Fruit fly (Drosophila melanogaster): Measurements from ENCODE around the gene mRpL49.
A peak's percentile ranks its signal among the peaks of the same experiment; 100 is the strongest.

The mRpL49 gene

DNA sequence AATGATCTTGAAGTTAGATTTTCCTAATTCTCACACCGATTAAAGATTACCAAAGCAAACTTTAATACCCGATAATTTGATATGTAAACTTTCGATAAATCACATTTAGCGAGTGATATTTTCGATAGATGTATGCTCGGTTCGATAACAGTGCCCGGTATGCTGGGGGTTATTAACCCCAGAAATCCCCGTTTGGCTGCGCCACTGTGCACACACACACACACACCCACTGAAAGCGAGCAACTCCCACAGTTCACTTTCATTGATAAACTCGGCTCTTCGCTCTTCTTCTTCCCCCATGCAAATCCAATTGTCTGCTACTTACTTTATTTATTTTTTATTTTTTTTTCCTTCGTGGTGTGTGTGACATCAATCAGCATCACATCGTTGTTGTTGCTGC, 10.5 kb upstream of the mRpL49 start (continued):
- TF ChIP-seq CG16779 (tag; optimal IDR thresholded peaks at IDR 0.05): no peak
- TF ChIP-seq acj6 (GFP tag; optimal IDR thresholded peaks at IDR 0.05): no peak
- TF ChIP-seq CG3919 (GFP tag; optimal IDR thresholded peaks at IDR 0.05): no peak
- TF ChIP-seq CG6792 (GFP tag; optimal IDR thresholded peaks at IDR 0.05): no peak
- TF ChIP-seq dac (GFP tag; optimal IDR thresholded peaks at IDR 0.05): no peak
- peak; percentile 31 for TF ChIP-seq Gug (GFP tag; IDR thresholded peaks at IDR 0.05)
- TF ChIP-seq Lpt (GFP tag; optimal IDR thresholded peaks at IDR 0.05): no peak
- TF ChIP-seq CG34406 (GFP tag; optimal IDR thresholded peaks at IDR 0.05): peak; percentile 3
- TF ChIP-seq CG8319 (GFP tag; optimal IDR thresholded peaks at IDR 0.05): no peak
- no peak for TF ChIP-seq Sox15 (GFP tag; optimal IDR thresholded peaks at IDR 0.05)
- TF ChIP-seq Sox14 (GFP tag; optimal IDR thresholded peaks at IDR 0.05): peak; percentile 28

- TF ChIP-seq CG16779 (tag; optimal IDR thresholded peaks at IDR 0.05) (no peak), Eip78C (GFP tag) (peak; percentile 60), lz (GFP tag; optimal IDR thresholded peaks at IDR 0.05) (no peak), fd85E (GFP tag; optimal IDR thresholded peaks at IDR 0.05) (no peak), CG8319 (GFP tag; optimal IDR thresholded peaks at IDR 0.05) (no peak), CG7368 (GFP tag; optimal IDR thresholded peaks at IDR 0.05) (no peak), esn (GFP tag; optimal IDR thresholded peaks at IDR 0.05) (peak; percentile 1), eg (GFP tag; IDR thresholded peaks at IDR 0.05) (0 out of 3 replicates have a peak, but pooled peaks have one; percentile 29), CG6854 (GFP tag; optimal IDR thresholded peaks at IDR 0.05) (no peak), Lpt (GFP tag; optimal IDR thresholded peaks at IDR 0.05) (no peak), ss (GFP tag; optimal IDR thresholded peaks at IDR 0.05) (no peak), dac (GFP tag; optimal IDR thresholded peaks at IDR 0.05) (no peak), Hr4 (GFP tag; optimal IDR thresholded peaks at IDR 0.05) (no peak), CG6808 (GFP tag; optimal IDR thresholded peaks at IDR 0.05) (peak; percentile 11), CG6163 (GFP tag; IDR thresholded peaks at IDR 0.05) (no peak), CG1621 (tag; optimal IDR thresholded peaks at IDR 0.05) (peak; percentile 29)
Observed at dm6 chrX:12897150-12897549, 9.8 kb upstream of the mRpL49 start, which contains the start of gene Pde9. Gene Pde9 (minus strand): TSS chrX:12897327.

- TF ChIP-seq CG34406 (GFP tag; optimal IDR thresholded peaks at IDR 0.05) (no peak), CG9139 (GFP tag; optimal IDR thresholded peaks at IDR 0.05) (no peak), vri (GFP tag; optimal IDR thresholded peaks at IDR 0.05) (no peak), CG31627 (GFP tag; optimal IDR thresholded peaks at IDR 0.05) (no peak), Sox14 (GFP tag; optimal IDR thresholded peaks at IDR 0.05) (no peak), lz (GFP tag; optimal IDR thresholded peaks at IDR 0.05) (no peak)
Observed at dm6 chrX:12898569-12898968, 8.3 kb upstream of the mRpL49 start, which contains the start of gene CG32650. Gene CG32650 (minus strand): TSS chrX:12898669.

- TF ChIP-seq CG3032 (tag; optimal IDR thresholded peaks at IDR 0.05): no peak
- TF ChIP-seq vri (GFP tag; optimal IDR thresholded peaks at IDR 0.05): peak; percentile 64
Observed at dm6 chrX:12900718-12901442, 6.0 kb upstream of the mRpL49 start, which contains the start of gene Coq8. Gene Coq8 (minus strand): TSS chrX:12901114.

DNA sequence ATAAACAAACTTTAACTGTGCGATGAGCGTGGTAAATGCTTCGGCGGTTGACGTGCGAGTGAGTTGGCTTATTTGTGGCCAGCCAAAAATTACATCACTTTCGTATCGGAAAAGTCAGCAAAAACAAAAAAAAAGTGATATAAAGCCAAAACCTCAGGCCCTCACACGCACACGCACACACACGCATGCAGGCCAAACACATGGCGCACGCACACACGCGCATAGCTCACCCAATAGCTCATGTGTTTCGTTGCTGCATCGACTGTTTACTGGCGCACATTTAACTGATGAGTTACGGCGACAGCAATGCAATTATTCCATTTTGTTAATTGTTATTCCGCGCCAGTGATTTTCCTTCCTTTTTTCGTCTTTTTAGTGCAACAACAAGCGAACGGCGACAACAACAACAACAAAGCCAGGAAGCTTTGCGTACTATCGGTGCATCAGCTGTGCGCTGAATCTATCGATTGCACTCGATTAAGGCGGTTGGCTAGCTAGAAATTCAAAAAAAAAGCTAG, 3.7 kb upstream of the mRpL49 start, which contains the start of gene Flad1:
TSS of gene Flad1 (minus strand) at position 418 of the 518 bp plus-strand sequence.
- TF ChIP-seq Ets21C (GFP tag; optimal IDR thresholded peaks at IDR 0.05) (no peak), salr (GFP tag; optimal IDR thresholded peaks at IDR 0.05) (no peak), Sox15 (GFP tag; optimal IDR thresholded peaks at IDR 0.05) (no peak), Eip78C (GFP tag) (peak; percentile 29), CG9139 (GFP tag; optimal IDR thresholded peaks at IDR 0.05) (no peak), svp (GFP tag) (peak; percentile 71), CG3919 (GFP tag; optimal IDR thresholded peaks at IDR 0.05) (no peak), Sox102F (GFP tag; optimal IDR thresholded peaks at IDR 0.05) (no peak), Hr38 (GFP tag; optimal IDR thresholded peaks at IDR 0.05) (no peak), vri (GFP tag; optimal IDR thresholded peaks at IDR 0.05) (peak; percentile 85), CG8119 (GFP tag; IDR thresholded peaks at IDR 0.05) (no peak), dsx (GFP tag; optimal IDR thresholded peaks at IDR 0.05; ENCODE audit: poor library complexity, severe bottlenecking) (no peak), fkh (GFP tag; optimal IDR thresholded peaks at IDR 0.05) (peak; percentile 69), OdsH (GFP tag; optimal IDR thresholded peaks at IDR 0.05) (no peak), spab (GFP tag; optimal IDR thresholded peaks at IDR 0.05) (no peak), CG6163 (GFP tag; IDR thresholded peaks at IDR 0.05) (no peak; the same call in 2 of the 3 replicates), CG11762 (GFP tag; optimal IDR thresholded peaks at IDR 0.05; ENCODE audit: insufficient read depth) (no peak), CG16779 (tag; optimal IDR thresholded peaks at IDR 0.05) (peak; percentile 7), Smox (GFP tag; optimal IDR thresholded peaks at IDR 0.05) (no peak), Gug (GFP tag; IDR thresholded peaks at IDR 0.05) (no peak), lz (GFP tag; optimal IDR thresholded peaks at IDR 0.05) (no peak), CG11294 (GFP tag; IDR thresholded peaks at IDR 0.05) (no peak), topi (GFP tag; optimal IDR thresholded peaks at IDR 0.05) (no peak), CG3032 (tag; optimal IDR thresholded peaks at IDR 0.05) (no peak), CG1621 (tag; optimal IDR thresholded peaks at IDR 0.05) (no peak)

All from whole organism, prepupa.